Fruit fly (Drosophila melanogaster) ovary, adult (tissue): ENCODE measurements around the gene CG10348.

Source experiments
- CG17801 ChIP-seq: fragments of 200-800 bp; optimal IDR thresholded peaks from 2 replicates; lab custom pipeline; 2019; ENCODE audit warnings: missing biosample characterization, mild to moderate bottlenecking, missing genetic modification characterization, moderate library complexity; ENCODE audit not compliant: partially characterized antibody

Gene CG10348

DNA sequence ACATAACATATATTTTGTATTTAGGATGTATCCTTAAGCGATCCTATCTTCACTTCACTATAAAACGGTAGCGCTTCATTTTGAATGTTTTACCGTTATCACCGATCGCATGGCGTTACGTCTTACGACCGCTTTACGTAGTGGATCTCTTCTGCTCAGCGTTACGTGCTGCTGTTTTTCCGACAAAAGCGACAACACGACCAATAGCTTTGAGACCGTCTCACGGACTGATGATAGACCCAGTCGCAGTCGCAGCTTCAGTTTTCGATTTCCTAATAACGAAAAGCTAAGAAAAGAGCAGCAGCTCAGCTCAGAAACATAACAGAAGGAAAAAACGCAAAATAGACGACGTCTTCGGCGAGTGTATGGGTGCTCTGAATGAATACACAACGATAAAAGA is at the start of gene CG10348:
Gene CG10348 (minus strand): TSS at position 234 of the 400 bp plus-strand sequence.
- no peak for TF ChIP-seq CG17801 (GFP tag; lab: Kevin White, UChicago)

DNA sequence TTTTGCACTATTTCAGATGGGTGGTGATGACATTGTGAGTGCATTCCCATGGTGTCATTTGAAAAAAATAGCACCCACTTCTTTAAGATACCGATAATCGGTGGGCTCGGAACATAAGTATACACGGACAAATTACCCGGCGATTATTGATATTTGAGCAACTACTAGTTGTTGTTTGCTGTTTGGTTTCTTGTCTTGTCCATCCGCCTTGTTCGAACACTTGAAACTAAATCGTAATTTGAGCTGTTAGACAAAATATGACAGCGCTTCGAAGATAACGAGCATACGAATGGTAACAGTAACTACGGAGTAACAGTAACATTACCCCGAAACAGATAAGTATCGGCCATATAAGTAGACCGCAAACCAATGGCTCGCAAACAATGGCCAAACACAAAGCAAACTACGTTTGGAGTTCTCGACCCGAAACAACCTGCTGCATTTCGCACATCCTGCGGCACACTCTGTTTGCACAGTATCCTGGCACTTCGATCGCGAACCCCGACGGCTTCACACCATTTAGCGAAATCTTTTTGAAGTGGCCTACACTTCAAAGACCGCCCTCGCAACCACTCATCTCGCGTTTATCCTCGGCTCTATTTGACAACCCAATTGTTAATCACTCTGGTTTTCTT is 48.7 kb upstream of the CG10348 start:
- no peak for TF ChIP-seq CG17801 (GFP tag; lab: Kevin White, UChicago)

DNA sequence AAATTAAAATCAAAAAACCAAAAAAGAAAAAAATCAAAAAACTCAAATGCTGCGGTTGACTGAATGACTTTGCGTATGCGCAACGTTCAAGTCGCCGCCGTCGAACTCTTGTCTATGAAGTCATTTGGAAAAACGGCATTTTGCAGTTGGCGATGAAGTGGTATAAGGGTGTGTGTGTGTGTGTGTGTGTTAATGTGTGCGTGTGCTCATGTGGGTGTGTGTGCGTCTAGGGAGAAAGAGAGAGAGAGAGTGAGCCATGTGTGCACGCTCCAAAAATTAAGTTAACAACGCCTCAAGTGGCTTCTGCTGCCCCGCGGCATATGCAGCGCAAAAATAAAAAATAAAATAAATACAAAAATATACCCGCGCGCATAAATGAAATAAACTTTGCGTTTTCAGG is 45.1 kb upstream of the CG10348 start:
- TF ChIP-seq CG17801 (GFP tag; lab: Kevin White, UChicago), result no peak

DNA sequence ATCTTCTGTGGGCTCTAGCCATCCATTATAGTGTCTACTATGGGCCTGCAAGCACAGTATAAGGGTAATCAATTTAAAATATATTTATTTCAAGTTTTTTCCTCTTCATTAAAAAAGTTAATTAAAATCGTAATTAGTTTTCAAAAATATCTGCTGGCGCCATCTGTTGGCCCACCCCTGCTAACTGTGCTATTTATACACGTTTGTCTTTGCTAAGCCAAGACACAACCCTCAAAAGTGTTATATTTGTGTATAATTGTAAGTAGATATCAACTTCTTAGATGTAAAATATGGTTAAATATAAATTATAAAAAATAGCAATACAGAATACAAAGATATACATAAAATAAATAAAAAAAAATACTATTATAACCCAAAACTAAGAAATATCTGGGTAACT is 44.2 kb upstream of the CG10348 start:
- no peak for TF ChIP-seq CG17801 (GFP tag; lab: Kevin White, UChicago)

DNA sequence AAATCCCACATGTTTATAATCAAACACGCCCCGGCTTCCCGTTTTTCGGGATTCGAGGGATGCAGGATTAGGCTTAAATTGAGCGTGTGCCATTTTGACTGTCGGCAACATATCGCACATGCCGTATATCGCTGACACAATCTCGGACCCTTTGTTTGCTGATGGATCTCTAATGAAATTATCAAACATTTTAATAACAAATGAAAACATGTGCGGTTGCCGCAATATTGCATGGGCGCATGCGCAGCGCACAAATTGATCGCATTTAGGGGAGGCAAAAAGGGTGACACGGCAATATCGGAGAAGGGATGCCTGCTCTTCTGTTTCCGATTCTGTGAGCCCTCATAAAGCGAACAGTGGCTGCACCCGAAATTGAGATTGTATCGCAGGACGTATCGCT is 43.0 kb upstream of the CG10348 start:
- TF ChIP-seq CG17801 (GFP tag; lab: Kevin White, UChicago), result no peak

DNA sequence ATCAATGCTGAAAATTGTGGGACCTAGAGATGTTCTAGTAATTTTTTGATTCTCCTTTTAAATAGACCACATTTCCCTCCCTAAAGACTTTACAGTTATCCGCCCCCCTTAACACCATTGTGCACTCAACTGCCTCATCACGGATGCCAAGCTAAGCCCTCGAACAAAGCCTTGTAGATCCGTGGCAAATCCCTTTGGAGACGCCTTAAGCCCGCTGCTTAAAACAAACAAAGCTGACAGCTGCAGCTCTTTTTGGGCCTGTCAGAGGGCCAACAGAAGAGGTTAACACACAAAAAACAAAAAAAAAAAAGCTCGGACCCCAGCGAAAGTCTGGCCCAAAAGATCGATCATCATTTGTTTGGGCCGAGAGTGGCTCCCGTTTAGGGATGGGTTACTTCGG is 35.5 kb upstream of the CG10348 start:
- no peak for TF ChIP-seq CG17801 (GFP tag; lab: Kevin White, UChicago)

DNA sequence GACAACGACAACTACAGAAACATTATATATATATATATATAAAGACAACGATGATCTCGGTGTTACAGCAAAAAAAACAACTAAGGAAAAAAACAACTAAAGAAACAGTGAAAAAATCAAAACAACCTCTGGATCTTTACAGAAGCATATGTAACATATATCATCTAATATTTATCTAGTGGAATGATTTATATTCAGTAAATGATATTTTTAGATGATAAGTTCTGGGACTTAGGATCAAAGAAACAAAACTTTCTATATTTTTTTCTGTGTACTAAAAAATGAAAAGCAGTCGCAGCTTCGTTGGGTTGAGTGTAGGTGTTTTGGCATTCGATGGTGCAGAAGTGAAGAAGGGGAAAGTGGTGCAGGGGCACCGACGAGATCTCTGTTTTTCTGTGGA is 34.8 kb upstream of the CG10348 start:
- no peak for TF ChIP-seq CG17801 (GFP tag; lab: Kevin White, UChicago)

DNA sequence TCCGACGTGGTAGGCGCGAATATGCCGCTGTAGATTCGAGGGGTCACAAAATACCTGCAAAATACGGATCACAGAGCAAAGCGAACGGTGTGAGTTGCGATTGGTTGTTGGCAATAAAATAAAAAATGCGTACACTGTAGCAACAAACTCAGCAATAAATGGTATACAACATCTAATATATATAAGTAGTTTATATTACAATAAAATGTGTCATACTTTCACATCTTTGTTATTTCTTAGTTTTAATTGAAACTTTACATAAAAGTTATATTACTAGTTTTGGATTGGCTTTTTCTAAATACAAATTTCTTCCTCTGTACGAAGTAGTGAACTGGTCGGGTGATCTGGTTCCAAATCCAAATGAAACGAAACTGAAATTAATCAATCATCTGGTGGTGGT is 33.4 kb upstream of the CG10348 start:
- no peak for TF ChIP-seq CG17801 (GFP tag; lab: Kevin White, UChicago)

DNA sequence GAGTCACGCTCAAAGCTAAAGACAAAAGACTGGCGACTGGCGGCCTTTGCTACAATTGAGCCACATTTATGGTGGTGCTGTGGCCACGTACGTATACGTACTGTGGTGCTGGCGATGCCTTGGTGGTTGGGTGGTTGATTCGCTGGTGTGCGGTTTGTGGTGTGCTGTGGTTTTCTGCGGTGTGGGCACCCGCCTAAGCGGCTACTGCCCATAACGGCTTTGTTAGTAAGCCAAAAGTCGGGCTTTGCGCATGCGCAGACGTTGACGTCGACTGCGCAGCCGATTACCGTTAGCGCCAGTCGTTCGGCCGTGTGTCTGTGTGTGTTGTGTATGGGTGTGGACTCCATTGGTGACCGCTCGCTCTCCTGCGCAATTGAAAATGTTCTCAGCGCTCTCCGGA is 20.9 kb upstream of the CG10348 start:
- TF ChIP-seq CG17801 (GFP tag; lab: Kevin White, UChicago), result no peak

DNA sequence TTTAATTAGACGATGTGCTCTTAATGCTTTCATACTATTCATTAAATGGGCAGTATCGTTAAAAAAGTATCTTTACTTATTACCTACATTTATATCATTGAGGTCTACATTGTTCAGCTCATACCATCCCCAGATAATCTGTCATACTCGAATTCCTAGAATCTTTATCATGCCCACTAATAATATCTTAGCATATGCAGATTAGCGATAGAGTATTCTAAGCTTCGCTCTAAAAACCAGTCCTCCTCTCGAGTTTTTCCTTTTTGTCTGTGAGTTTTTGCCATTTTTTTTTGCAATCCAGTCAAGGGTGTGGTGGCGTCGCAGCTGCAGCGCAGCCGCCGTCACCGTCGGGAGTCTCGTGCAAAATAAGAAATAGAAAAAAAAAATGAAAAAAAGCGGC is 20.5 kb upstream of the CG10348 start:
- no peak for TF ChIP-seq CG17801 (GFP tag; lab: Kevin White, UChicago)

DNA sequence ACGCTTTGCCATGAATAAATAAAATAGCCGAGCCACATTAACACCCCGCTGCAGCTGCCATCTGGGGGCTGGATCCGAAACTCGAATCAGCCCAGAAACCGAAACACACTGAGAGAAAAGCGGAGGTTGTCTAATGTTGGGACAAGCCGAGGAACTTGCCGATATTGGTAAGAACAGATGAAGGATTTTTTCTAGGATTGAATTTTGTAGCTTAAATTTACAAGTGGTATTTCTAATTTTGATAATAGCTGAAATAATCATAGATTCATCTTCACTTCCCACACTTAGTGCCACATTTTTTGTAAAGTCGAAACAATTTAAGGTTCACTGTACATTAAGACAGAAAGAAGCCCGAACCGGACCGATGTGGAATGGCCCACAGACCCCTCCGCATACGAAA is 19.7 kb upstream of the CG10348 start:
- no peak for TF ChIP-seq CG17801 (GFP tag; lab: Kevin White, UChicago)

DNA sequence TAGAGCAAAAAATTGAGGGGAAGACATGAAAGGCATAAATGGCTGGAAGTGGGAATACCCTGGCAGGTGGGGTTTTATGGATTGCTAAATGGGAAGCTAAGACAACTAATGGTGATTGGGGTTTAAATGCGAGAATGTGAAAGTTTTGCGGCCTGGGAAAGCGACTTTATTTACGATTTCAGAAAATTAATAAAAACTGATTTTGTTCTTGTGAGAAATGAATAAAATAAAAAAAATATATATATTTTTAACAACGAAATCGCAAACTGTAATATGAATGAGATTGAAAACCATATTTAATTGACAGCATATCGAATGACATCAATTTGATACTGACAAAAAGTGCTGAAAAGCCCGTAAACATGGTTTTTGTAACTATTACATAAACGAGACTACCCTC is 19.0 kb upstream of the CG10348 start:
- no peak for TF ChIP-seq CG17801 (GFP tag; lab: Kevin White, UChicago)

DNA sequence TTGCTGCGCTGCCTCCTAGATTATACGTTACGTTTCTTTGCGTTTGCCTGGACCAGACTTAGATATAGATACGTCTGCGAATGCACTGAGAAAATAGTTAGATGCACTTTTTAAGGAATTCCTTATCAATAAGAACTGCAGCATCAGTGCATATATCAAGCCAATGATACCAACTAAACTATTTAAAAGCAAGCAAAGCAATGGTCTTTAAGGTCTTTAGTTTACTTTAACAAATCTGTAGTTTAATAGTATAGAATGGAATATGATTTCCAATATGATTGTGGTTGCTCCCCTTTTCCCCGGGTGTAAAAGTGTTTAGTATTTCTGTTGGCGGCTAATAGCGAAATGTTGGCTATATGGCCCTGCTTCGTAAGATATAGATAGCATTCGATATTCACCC is 14.4 kb upstream of the CG10348 start:
- TF ChIP-seq CG17801 (GFP tag; lab: Kevin White, UChicago), result no peak

DNA sequence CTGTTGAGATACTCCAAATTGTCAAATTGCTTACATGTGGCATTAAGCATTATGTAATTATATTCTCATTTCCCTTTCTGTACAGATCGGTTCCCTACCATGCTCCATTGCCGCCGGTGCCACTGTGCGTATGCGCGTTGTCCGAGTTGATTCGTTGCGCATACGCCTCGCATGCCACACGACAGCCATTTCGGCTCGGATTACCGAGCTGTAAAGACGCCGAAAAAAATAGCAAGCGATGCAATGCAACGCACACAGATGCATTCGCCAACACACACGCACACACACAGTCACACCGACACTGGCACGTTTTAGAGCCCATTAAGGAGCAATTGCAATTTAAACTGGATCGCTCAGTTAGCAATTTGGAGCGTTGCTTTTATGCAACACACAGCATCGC is 13.1 kb upstream of the CG10348 start:
- no peak for TF ChIP-seq CG17801 (GFP tag; lab: Kevin White, UChicago)

DNA sequence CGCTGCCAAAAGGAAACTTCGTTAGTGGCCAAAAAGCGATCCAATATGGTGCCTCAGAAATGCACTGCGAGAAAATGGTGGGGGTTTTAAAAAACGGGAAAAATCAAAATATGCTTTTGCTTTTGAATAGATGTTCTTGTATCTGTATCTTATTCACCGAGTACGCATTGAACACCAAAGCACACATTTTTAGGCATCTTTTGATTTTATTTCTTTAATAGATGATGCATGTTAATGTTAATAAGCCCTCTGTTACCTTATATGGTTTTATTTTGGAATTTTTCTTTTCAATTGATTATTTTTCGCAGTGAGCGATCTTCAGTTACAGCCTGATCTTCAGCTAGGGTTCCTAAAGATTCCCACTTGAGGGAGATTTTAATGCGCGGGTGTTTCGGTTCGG is 11.6 kb upstream of the CG10348 start:
- no peak for TF ChIP-seq CG17801 (GFP tag; lab: Kevin White, UChicago)

DNA sequence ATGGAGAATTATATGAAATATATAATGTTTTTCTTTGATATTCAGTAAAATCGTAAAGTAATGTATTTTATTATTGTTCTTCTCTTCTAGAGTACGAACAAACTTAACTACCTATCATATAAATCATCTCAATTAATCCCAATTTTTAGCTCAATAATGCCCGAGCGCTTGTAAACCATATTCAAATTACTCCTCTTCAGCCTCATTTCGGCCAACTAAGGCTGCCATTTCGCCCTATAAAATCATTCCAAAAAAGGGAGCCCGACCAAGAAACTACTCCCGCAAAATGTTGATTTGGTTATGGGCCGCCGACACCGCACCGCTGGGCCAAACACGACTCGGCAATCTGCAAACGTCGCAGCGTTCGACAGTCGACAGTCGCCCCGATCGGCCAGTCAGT is 10.4 kb upstream of the CG10348 start:
- no peak for TF ChIP-seq CG17801 (GFP tag; lab: Kevin White, UChicago)

DNA sequence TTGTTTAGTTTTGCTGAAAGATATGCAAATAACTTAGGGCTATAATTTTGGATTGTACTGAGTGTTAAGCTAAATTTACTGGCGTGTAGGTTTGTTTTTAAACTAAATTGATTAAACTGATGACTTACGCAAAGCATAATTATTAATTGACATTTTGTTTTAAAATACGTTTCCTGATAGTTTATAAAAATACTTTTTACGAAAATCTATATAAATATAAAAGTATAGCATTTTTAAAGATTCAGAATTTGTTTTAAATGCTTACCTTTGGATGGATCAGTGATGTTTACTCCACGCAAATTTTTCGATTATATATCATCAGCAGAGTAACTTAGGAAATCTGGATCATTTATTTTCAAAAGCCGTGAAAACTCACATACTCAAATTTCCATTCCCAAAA is 7.7 kb upstream of the CG10348 start, which contains the start of the genes CG42752 and CG15167:
Gene CG42752 (minus strand): TSS at position 101 of the 400 bp plus-strand sequence.
Gene CG15167 (plus strand): TSS at position 349 of the 400 bp plus-strand sequence.
- TF ChIP-seq CG17801 (GFP tag; lab: Kevin White, UChicago), result no peak
